Worm (Caenorhabditis elegans) whole organism, L1 larva: ENCODE measurements around the gene acs-18.

Source experiments
- C04F5.9 ChIP-seq: sonication (generic microtip); optimal IDR thresholded peaks from 2 replicates; lab custom pipeline; 2016; ENCODE audit warnings: missing genetic modification characterization, missing compliant biosample characterization
- Y116A8C.19 ChIP-seq: sonication (generic microtip); optimal IDR thresholded peaks from 2 replicates; lab custom pipeline; 2016; ENCODE audit warnings: missing compliant biosample characterization, missing genetic modification characterization, borderline replicate concordance
- aly-2 ChIP-seq: fragments of 150-350 bp; optimal IDR thresholded peaks from 2 replicates; lab custom pipeline; 2014; ENCODE audit warnings: missing biosample characterization, missing genetic modification characterization
- ama-1 ChIP-seq: fragments of 150-350 bp; optimal IDR thresholded peaks from 2 replicates; lab custom pipeline; 2014
- blmp-1 ChIP-seq: fragments of 150-350 bp; optimal IDR thresholded peaks from 2 replicates; lab custom pipeline; 2014; ENCODE audit warnings: missing biosample characterization, missing genetic modification characterization
- ceh-88 ChIP-seq: fragments of 200-800 bp; sonication (Bioruptor generic); IDR thresholded peaks from 2 replicates; pipeline ENCODE4 v1.3.6; 2022; ENCODE audit warnings: missing genetic modification characterization, missing compliant biosample characterization
- ceh-90 ChIP-seq: sonication (generic microtip); optimal IDR thresholded peaks from 2 replicates; lab custom pipeline; 2016; ENCODE audit warnings: missing genetic modification characterization, missing compliant biosample characterization
- dpl-1 ChIP-seq, 3 experiments: fragments of 150-350 bp in 2 of 3; sonication (generic microtip) in 1 of 3; optimal IDR thresholded peaks; 2 replicates each; lab custom pipeline; 2014 to 2017; ENCODE audit warnings: missing biosample characterization in 3 of 3, missing genetic modification characterization in 3 of 3, missing genetic modification reagents in 3 of 3
- dsc-1 ChIP-seq: sonication (generic microtip); optimal IDR thresholded peaks from 2 replicates; lab custom pipeline; 2016; ENCODE audit warnings: mild to moderate bottlenecking, missing genetic modification characterization, missing compliant biosample characterization
- efl-1 ChIP-seq, 4 experiments: fragments of 150-350 bp; optimal IDR thresholded peaks in 3 of 4; peaks in 1 of 4; 1 replicate in 1 of 4; 2 replicates in 3 of 4; lab custom pipeline; 2014; ENCODE audit warnings: missing biosample characterization in 2 of 4, missing genetic modification characterization in 2 of 4, missing genetic modification reagents in 2 of 4
- efl-3 ChIP-seq: fragments of 200-800 bp; sonication (Bioruptor generic); optimal IDR thresholded peaks from 2 replicates; lab custom pipeline; 2018; ENCODE audit warnings: mild to moderate bottlenecking, missing genetic modification characterization, missing compliant biosample characterization
- egl-13 ChIP-seq: sonication (generic microtip); optimal IDR thresholded peaks from 2 replicates; lab custom pipeline; 2016; ENCODE audit warnings: missing genotype, missing genetic modification reagents, missing genetic modification characterization, missing compliant biosample characterization
- egl-27 ChIP-seq, 2 experiments: fragments of 150-350 bp in 1 of 2; sonication (generic microtip); optimal IDR thresholded peaks; 3 replicates each; lab custom pipeline; 2017 to 2018; ENCODE audit warnings: missing biosample characterization in 2 of 2, missing genetic modification characterization in 2 of 2, missing genetic modification reagents in 2 of 2
- elt-2 ChIP-seq: sonication (generic microtip); optimal IDR thresholded peaks from 2 replicates; lab custom pipeline; 2016; ENCODE audit warnings: missing genetic modification characterization, mild to moderate bottlenecking, inconsistent platforms, missing compliant biosample characterization, missing genetic modification reagents
- fkh-10 ChIP-seq: sonication (generic microtip); optimal IDR thresholded peaks from 2 replicates; lab custom pipeline; 2017; ENCODE audit warnings: missing biosample characterization, missing genetic modification reagents, missing genetic modification characterization
- fos-1 ChIP-seq: fragments of 150-350 bp; optimal IDR thresholded peaks from 2 replicates; lab custom pipeline; 2014; ENCODE audit warnings: missing biosample characterization, missing genetic modification characterization
- grh-1 ChIP-seq: fragments of 200-800 bp; sonication (Bioruptor generic); IDR thresholded peaks from 2 replicates; pipeline ENCODE4 v1.3.6; 2022; ENCODE audit warnings: missing genetic modification reagents, missing genetic modification characterization, missing compliant biosample characterization
- hlh-17 ChIP-seq: fragments of 200-800 bp; sonication (Bioruptor generic); optimal IDR thresholded peaks from 2 replicates; lab custom pipeline; 2018; ENCODE audit warnings: missing genetic modification characterization, mild to moderate bottlenecking, missing compliant biosample characterization, moderate library complexity, borderline replicate concordance
- hpl-2 ChIP-seq: fragments of 150-350 bp; optimal IDR thresholded peaks from 2 replicates; lab custom pipeline; 2014; ENCODE audit warnings: missing biosample characterization, missing genetic modification reagents, missing genetic modification characterization
- jun-1 ChIP-seq: fragments of 150-350 bp; optimal IDR thresholded peaks from 2 replicates; lab custom pipeline; 2014; ENCODE audit warnings: missing biosample characterization, missing genetic modification reagents, missing genetic modification characterization
- lin-13 ChIP-seq: fragments of 150-350 bp; optimal IDR thresholded peaks from 2 replicates; lab custom pipeline; 2014; ENCODE audit warnings: missing biosample characterization, missing genetic modification reagents, missing genetic modification characterization
- lin-14 ChIP-seq: fragments of 200-800 bp; sonication (Bioruptor generic); optimal IDR thresholded peaks from 2 replicates; lab custom pipeline; 2018; ENCODE audit warnings: mild to moderate bottlenecking, missing genetic modification characterization, moderate library complexity, missing compliant biosample characterization
- lin-39 ChIP-seq: fragments of 150-350 bp; optimal IDR thresholded peaks from 2 replicates; lab custom pipeline; 2014; ENCODE audit warnings: missing biosample characterization, missing genetic modification reagents, missing genetic modification characterization
- lir-3 ChIP-seq: sonication (generic microtip); optimal IDR thresholded peaks from 2 replicates; lab custom pipeline; 2016; ENCODE audit warnings: mild to moderate bottlenecking, missing genetic modification characterization, moderate library complexity, missing compliant biosample characterization; ENCODE audit not compliant: poor library complexity
- lsy-2 ChIP-seq, 2 experiments: fragments of 150-350 bp; optimal IDR thresholded peaks; 2 replicates each; lab custom pipeline; 2014; ENCODE audit warnings: missing biosample characterization in 2 of 2, missing genetic modification characterization in 2 of 2
- mdl-1 ChIP-seq, 2 experiments: fragments of 150-350 bp; optimal IDR thresholded peaks; 2 replicates each; lab custom pipeline; 2014 to 2017; ENCODE audit warnings: missing biosample characterization in 2 of 2, missing genetic modification characterization in 2 of 2, inconsistent platforms in 1 of 2
- mef-2 ChIP-seq: fragments of 150-350 bp; optimal IDR thresholded peaks from 2 replicates; lab custom pipeline; 2014; ENCODE audit warnings: missing biosample characterization, missing genetic modification characterization
- mep-1 ChIP-seq: fragments of 150-350 bp; optimal IDR thresholded peaks from 2 replicates; lab custom pipeline; 2014; ENCODE audit warnings: missing biosample characterization, missing genetic modification characterization
- nhr-11 ChIP-seq: fragments of 150-350 bp; optimal IDR thresholded peaks from 2 replicates; lab custom pipeline; 2014; ENCODE audit warnings: missing biosample characterization, missing genetic modification characterization
- nhr-28 ChIP-seq: fragments of 150-350 bp; optimal IDR thresholded peaks from 2 replicates; lab custom pipeline; 2014; ENCODE audit warnings: missing biosample characterization, missing genetic modification characterization
- nhr-71 ChIP-seq: sonication (generic microtip); optimal IDR thresholded peaks from 2 replicates; lab custom pipeline; 2016; ENCODE audit warnings: mild to moderate bottlenecking, missing genetic modification characterization, moderate library complexity, missing compliant biosample characterization
- nhr-76 ChIP-seq: sonication (generic microtip); optimal IDR thresholded peaks from 2 replicates; lab custom pipeline; 2017; ENCODE audit warnings: missing biosample characterization, missing genetic modification characterization
- nhr-77 ChIP-seq: fragments of 150-350 bp; optimal IDR thresholded peaks from 2 replicates; lab custom pipeline; 2014; ENCODE audit warnings: missing biosample characterization, missing genetic modification characterization
- nhr-90 ChIP-seq: sonication (generic microtip); optimal IDR thresholded peaks from 2 replicates; lab custom pipeline; 2016; ENCODE audit warnings: mild to moderate bottlenecking, missing genetic modification characterization, missing compliant biosample characterization; ENCODE audit not compliant: poor library complexity
- pag-3 ChIP-seq: sonication (generic microtip); optimal IDR thresholded peaks from 2 replicates; lab custom pipeline; 2017; ENCODE audit warnings: missing genetic modification characterization, mild to moderate bottlenecking, missing compliant biosample characterization, antibody characterized with exemption, borderline replicate concordance; ENCODE audit not compliant: insufficient read depth
- rnt-1 ChIP-seq: sonication (generic microtip); optimal IDR thresholded peaks from 2 replicates; lab custom pipeline; 2016; ENCODE audit warnings: mild to moderate bottlenecking, missing genetic modification characterization, moderate library complexity, missing compliant biosample characterization
- skn-1 ChIP-seq: fragments of 150-350 bp; optimal IDR thresholded peaks from 2 replicates; lab custom pipeline; 2014; ENCODE audit warnings: missing biosample characterization, missing genetic modification characterization
- snpc-4 ChIP-seq: fragments of 150-350 bp; optimal IDR thresholded peaks from 2 replicates; lab custom pipeline; 2014; ENCODE audit warnings: missing biosample characterization, missing genetic modification characterization
- sptf-1 ChIP-seq: fragments of 150-350 bp; optimal IDR thresholded peaks from 2 replicates; lab custom pipeline; 2014; ENCODE audit warnings: missing biosample characterization, missing genetic modification characterization
- sup-37 ChIP-seq: fragments of 200-800 bp; sonication (Bioruptor generic); optimal IDR thresholded peaks from 2 replicates; lab custom pipeline; 2018; ENCODE audit warnings: mild to moderate bottlenecking, missing genetic modification characterization, missing compliant biosample characterization
- swsn-7 ChIP-seq: sonication (generic microtip); optimal IDR thresholded peaks from 2 replicates; lab custom pipeline; 2016; ENCODE audit warnings: missing genetic modification characterization, missing compliant biosample characterization
- tbx-2 ChIP-seq: sonication (generic microtip); optimal IDR thresholded peaks from 2 replicates; lab custom pipeline; 2016; ENCODE audit warnings: missing genetic modification characterization, missing compliant biosample characterization
- unc-62 ChIP-seq: fragments of 150-350 bp; optimal IDR thresholded peaks from 2 replicates; lab custom pipeline; 2014; ENCODE audit warnings: missing biosample characterization, missing genetic modification reagents, missing genetic modification characterization
- unc-86 ChIP-seq: sonication (generic microtip); optimal IDR thresholded peaks from 2 replicates; lab custom pipeline; 2016; ENCODE audit warnings: missing genetic modification characterization, missing compliant biosample characterization
- unc-98 ChIP-seq: fragments of 200-800 bp; sonication (Bioruptor generic); IDR thresholded peaks from 2 replicates; pipeline ENCODE4 v1.3.6; 2022; ENCODE audit warnings: missing genetic modification characterization, missing compliant biosample characterization
- zag-1 ChIP-seq: fragments of 150-350 bp; optimal IDR thresholded peaks from 2 replicates; lab custom pipeline; 2014; ENCODE audit warnings: missing biosample characterization, missing genetic modification characterization
- zip-4 ChIP-seq: fragments of 200-800 bp; sonication (Bioruptor generic); optimal IDR thresholded peaks from 2 replicates; lab custom pipeline; 2018; ENCODE audit warnings: mild to moderate bottlenecking, missing genetic modification characterization, moderate library complexity, missing compliant biosample characterization
- ztf-11 ChIP-seq, 2 experiments: sonication (generic microtip); optimal IDR thresholded peaks; 2 replicates each; lab custom pipeline; 2016 to 2017; ENCODE audit warnings: missing genetic modification characterization in 2 of 2, missing biosample characterization in 1 of 2, missing compliant biosample characterization in 1 of 2

acs-18 gene

ce11 chrIV:10347528-10347927 is 34.1 kb upstream of the acs-18 start:
- TF ChIP-seq rnt-1 (tag; lab: Kevin White, UChicago) = no peak
- peak; percentile 3 for TF ChIP-seq unc-86 (tag; lab: Kevin White, UChicago)
- TF ChIP-seq dpl-1 (GFP tag; optimal IDR thresholded peaks at IDR 0.05; lab: Kevin White, UChicago) = no peak
- TF ChIP-seq unc-98 = no peak
- peak; percentile 20 for TF ChIP-seq dsc-1
- no peak for TF ChIP-seq ceh-88
- peak; percentile 70 for TF ChIP-seq lin-14 (GFP tag; lab: Kevin White, UChicago)
- no peak for TF ChIP-seq nhr-76
- TF ChIP-seq efl-1 (optimal IDR thresholded peaks at IDR 0.05; lab: Kevin White, UChicago) = no peak
- TF ChIP-seq efl-1 (GFP tag; optimal IDR thresholded peaks at IDR 0.05 in 1 of 2; lab: Kevin White, UChicago) = peak in 1 of 2 experiments; percentile 60
- no peak for TF ChIP-seq nhr-11 (tag; lab: Kevin White, UChicago)
- TF ChIP-seq grh-1 (GFP tag; lab: Robert Waterston, UW) = no peak
- no peak for TF ChIP-seq hlh-17 (GFP tag; lab: Kevin White, UChicago)
- TF ChIP-seq fos-1 (tag; lab: Kevin White, UChicago) = no peak
- no peak for TF ChIP-seq lir-3 (tag; lab: Kevin White, UChicago)
- TF ChIP-seq sup-37 = no peak
- TF ChIP-seq ztf-11 (tag; optimal IDR thresholded peaks at IDR 0.05; lab: Kevin White, UChicago) = no peak
- no peak for TF ChIP-seq zag-1
- TF ChIP-seq mdl-1 (tag; optimal IDR thresholded peaks at IDR 0.05; lab: Kevin White, UChicago) = no peak
- TF ChIP-seq pag-3 (tag; lab: Kevin White, UChicago) = no peak
- peak in 1 of 2 experiments; percentile 43 for TF ChIP-seq lsy-2 (tag; optimal IDR thresholded peaks at IDR 0.05; lab: Kevin White, UChicago)
- no peak for TF ChIP-seq egl-27 (tag; optimal IDR thresholded peaks at IDR 0.05; lab: Kevin White, UChicago)
- TF ChIP-seq snpc-4 (tag; lab: Kevin White, UChicago) = no peak
- TF ChIP-seq skn-1 (tag; lab: Kevin White, UChicago) = no peak
- TF ChIP-seq, all 84 proteins: peak for 5

- no peak for TF ChIP-seq efl-3 (GFP tag; lab: Kevin White, UChicago)
- no peak for TF ChIP-seq fkh-10 (GFP tag; lab: Kevin White, UChicago)
- TF ChIP-seq hlh-17 (GFP tag; lab: Kevin White, UChicago) = no peak
- no peak for TF ChIP-seq mep-1 (tag; lab: Kevin White, UChicago)
- TF ChIP-seq lir-3 (tag; lab: Kevin White, UChicago) = no peak
- TF ChIP-seq nhr-90 = no peak
- no peak for TF ChIP-seq nhr-11 (tag; lab: Kevin White, UChicago)
- no peak for TF ChIP-seq lsy-2 (tag; optimal IDR thresholded peaks at IDR 0.05; lab: Kevin White, UChicago)
- TF ChIP-seq jun-1 (tag; lab: Kevin White, UChicago) = no peak
- TF ChIP-seq, all 84 proteins: peak for 0
Observed at ce11 chrIV:10346948-10347347, 33.5 kb upstream of the acs-18 start.

- TF ChIP-seq Y116A8C.19 (tag; lab: Kevin White, UChicago) (no peak), swsn-7 (tag; lab: Kevin White, UChicago) (peak; percentile 42), aly-2 (tag; lab: Kevin White, UChicago) (no peak), lin-13 (GFP tag; lab: Kevin White, UChicago) (no peak), lsy-2 (tag; optimal IDR thresholded peaks at IDR 0.05; lab: Kevin White, UChicago) (peak; percentile 12 to 75), C04F5.9 (tag; lab: Kevin White, UChicago) (no peak), blmp-1 (tag; lab: Kevin White, UChicago) (peak; percentile 93), tbx-2 (tag; lab: Kevin White, UChicago) (peak; percentile 40), ama-1 (lab: Kevin White, UChicago) (no peak), lin-14 (GFP tag; lab: Kevin White, UChicago) (peak; percentile 90), lir-3 (tag; lab: Kevin White, UChicago) (peak; percentile 8), egl-13 (tag; lab: Kevin White, UChicago) (no peak), zip-4 (no peak), unc-62 (no peak), snpc-4 (tag; lab: Kevin White, UChicago) (peak; percentile 21), hpl-2 (GFP tag; lab: Kevin White, UChicago) (no peak), lin-39 (no peak), sptf-1 (tag; lab: Kevin White, UChicago) (no peak), elt-2 (tag; lab: Kevin White, UChicago) (no peak), nhr-77 (peak; percentile 67), nhr-71 (tag; lab: Kevin White, UChicago) (peak; percentile 72), ceh-90 (tag; lab: Kevin White, UChicago) (no peak), mep-1 (tag; lab: Kevin White, UChicago) (peak; percentile 85), grh-1 (GFP tag; lab: Robert Waterston, UW) (no peak), fkh-10 (GFP tag; lab: Kevin White, UChicago) (no peak), nhr-28 (tag; lab: Kevin White, UChicago) (no peak), mef-2 (tag; lab: Kevin White, UChicago) (no peak), efl-3 (GFP tag; lab: Kevin White, UChicago) (no peak)
Observed at ce11 chrIV:10345990-10346389, 32.5 kb upstream of the acs-18 start.
